Worm (Caenorhabditis elegans) whole organism, L4 larva: ENCODE measurements around the gene F47B8.3.

Experiments used
- D1046.2 ChIP-seq: fragments of 200-800 bp; sonication (Bioruptor generic); IDR thresholded peaks from 2 replicates; pipeline ENCODE4 v1.3.6; 2022; ENCODE audit warnings: missing genetic modification characterization, missing compliant biosample characterization
- T20F7.1 ChIP-seq: fragments of 200-800 bp; sonication (Bioruptor generic); optimal IDR thresholded peaks from 2 replicates; lab custom pipeline; 2018; ENCODE audit warnings: mild to moderate bottlenecking, missing genetic modification characterization, missing compliant biosample characterization
- T26A8.4 ChIP-seq: fragments of 200-800 bp; sonication (Bioruptor generic); IDR thresholded peaks from 2 replicates; pipeline ENCODE4 v1.3.6; 2022; ENCODE audit warnings: missing genetic modification characterization, missing compliant biosample characterization
- Y75B8A.6 ChIP-seq: fragments of 200-800 bp; sonication (Bioruptor generic); IDR thresholded peaks from 2 replicates; pipeline ENCODE4 v1.3.6; 2022; ENCODE audit warnings: missing genetic modification reagents, missing genetic modification characterization, missing compliant biosample characterization
- aha-1 ChIP-seq: fragments of 150-350 bp; peaks from one replicate; lab custom pipeline; 2014; ENCODE audit warnings: missing biosample characterization, missing genetic modification characterization
- aly-2 ChIP-seq: sonication (generic microtip); optimal IDR thresholded peaks from 2 replicates; lab custom pipeline; 2018; ENCODE audit warnings: missing biosample characterization, missing genetic modification characterization
- ceh-32 ChIP-seq: sonication (generic microtip); optimal IDR thresholded peaks from 2 replicates; lab custom pipeline; 2016; ENCODE audit warnings: mild to moderate bottlenecking, missing genetic modification characterization, missing compliant biosample characterization; ENCODE audit not compliant: poor library complexity
- ceh-82 ChIP-seq: sonication (generic microtip); optimal IDR thresholded peaks from 2 replicates; lab custom pipeline; 2017; ENCODE audit warnings: missing biosample characterization, missing genetic modification characterization
- ctbp-1 ChIP-seq: fragments of 200-800 bp; sonication (Bioruptor generic); IDR thresholded peaks from 2 replicates; pipeline ENCODE4 v1.3.6; 2022; ENCODE audit warnings: missing genetic modification reagents, missing genetic modification characterization, missing compliant biosample characterization
- dmd-6 ChIP-seq: fragments of 200-800 bp; sonication (Bioruptor generic); IDR thresholded peaks from 2 replicates; pipeline ENCODE4 v1.3.6; 2022; ENCODE audit warnings: missing genetic modification reagents, missing genetic modification characterization, missing compliant biosample characterization
- dmd-9 ChIP-seq: fragments of 200-800 bp; sonication (Bioruptor generic); IDR thresholded peaks from 2 replicates; pipeline ENCODE4 v1.3.6; 2022; ENCODE audit warnings: missing genetic modification reagents, missing genetic modification characterization, missing compliant biosample characterization
- dve-1 ChIP-seq: sonication (generic microtip); optimal IDR thresholded peaks from 2 replicates; lab custom pipeline; 2017; ENCODE audit warnings: antibody characterized with exemption, mild to moderate bottlenecking, missing genetic modification characterization, missing compliant biosample characterization; ENCODE audit not compliant: insufficient read depth
- egl-27 ChIP-seq: sonication (generic microtip); optimal IDR thresholded peaks from 3 replicates; lab custom pipeline; 2017; ENCODE audit warnings: missing biosample characterization, missing genetic modification reagents, missing genetic modification characterization
- fkh-10 ChIP-seq: fragments of 150-350 bp; optimal IDR thresholded peaks from 2 replicates; lab custom pipeline; 2014; ENCODE audit warnings: missing biosample characterization, missing genetic modification reagents, missing genetic modification characterization
- gei-8 ChIP-seq: fragments of 200-800 bp; sonication (Bioruptor generic); optimal IDR thresholded peaks from 2 replicates; lab custom pipeline; 2018; ENCODE audit warnings: mild to moderate bottlenecking, missing genetic modification characterization, missing compliant biosample characterization
- hlh-11 ChIP-seq: fragments of 200-800 bp; sonication (Bioruptor generic); optimal IDR thresholded peaks from 2 replicates; lab custom pipeline; 2018; ENCODE audit warnings: mild to moderate bottlenecking, missing genetic modification characterization, missing compliant biosample characterization
- hlh-30 ChIP-seq: sonication (generic microtip); optimal IDR thresholded peaks from 2 replicates; lab custom pipeline; 2017; ENCODE audit warnings: antibody characterized with exemption, mild to moderate bottlenecking, missing genetic modification characterization, missing compliant biosample characterization; ENCODE audit not compliant: insufficient read depth
- lin-1 ChIP-seq: fragments of 200-800 bp; sonication (Bioruptor generic); IDR thresholded peaks from 2 replicates; pipeline ENCODE4 v1.3.6; 2022; ENCODE audit warnings: missing genetic modification reagents, missing genetic modification characterization, missing compliant biosample characterization
- lin-13 ChIP-seq: fragments of 150-350 bp; optimal IDR thresholded peaks from 2 replicates; lab custom pipeline; 2014; ENCODE audit warnings: missing biosample characterization, missing genetic modification reagents, missing genetic modification characterization
- madf-9 ChIP-seq: fragments of 200-800 bp; sonication (Bioruptor generic); conservative IDR thresholded peaks from 2 replicates; pipeline ENCODE4 v1.3.6; 2022; ENCODE audit warnings: missing genetic modification reagents, missing genetic modification characterization, missing compliant biosample characterization
- mes-2 ChIP-seq: sonication (generic microtip); optimal IDR thresholded peaks from 2 replicates; lab custom pipeline; 2016; ENCODE audit warnings: missing genotype, mild to moderate bottlenecking, missing genetic modification characterization, missing compliant biosample characterization; ENCODE audit not compliant: poor library complexity, severe bottlenecking
- nhr-102 ChIP-seq: sonication (generic microtip); optimal IDR thresholded peaks from 2 replicates; lab custom pipeline; 2016; ENCODE audit warnings: mild to moderate bottlenecking, missing genetic modification characterization, moderate library complexity, missing compliant biosample characterization
- nhr-11 ChIP-seq: fragments of 150-350 bp; optimal IDR thresholded peaks from 2 replicates; lab custom pipeline; 2014; ENCODE audit warnings: missing biosample characterization, missing genetic modification characterization
- nhr-28 ChIP-seq: fragments of 150-350 bp; optimal IDR thresholded peaks from 2 replicates; lab custom pipeline; 2014; ENCODE audit warnings: missing biosample characterization, missing genetic modification characterization
- nhr-6 ChIP-seq: fragments of 150-350 bp; optimal IDR thresholded peaks from 2 replicates; lab custom pipeline; 2014; ENCODE audit warnings: missing biosample characterization, missing genetic modification characterization
- set-16 ChIP-seq: fragments of 200-800 bp; sonication (Bioruptor generic); IDR thresholded peaks from 2 replicates; pipeline ENCODE4 v1.3.6; 2022; ENCODE audit warnings: missing genetic modification reagents, missing genetic modification characterization, missing compliant biosample characterization
- snpc-4 ChIP-seq: fragments of 150-350 bp; optimal IDR thresholded peaks from 2 replicates; lab custom pipeline; 2014; ENCODE audit warnings: missing biosample characterization, missing genetic modification characterization
- tag-97 ChIP-seq: fragments of 200-800 bp; sonication (Bioruptor generic); IDR thresholded peaks from 2 replicates; pipeline ENCODE4 v1.3.6; 2022; ENCODE audit warnings: missing genetic modification characterization, missing compliant biosample characterization
- tra-1 ChIP-seq: fragments of 200-800 bp; sonication (Bioruptor generic); IDR thresholded peaks from 2 replicates; pipeline ENCODE4 v1.3.6; 2022; ENCODE audit warnings: missing genetic modification reagents, missing genetic modification characterization, missing compliant biosample characterization
- unc-39 ChIP-seq: sonication (generic microtip); optimal IDR thresholded peaks from 2 replicates; lab custom pipeline; 2017; ENCODE audit warnings: missing biosample characterization, missing genetic modification characterization
- unc-62 ChIP-seq, 3 experiments: fragments of 150-350 bp in 1 of 3; sonication (generic microtip); optimal IDR thresholded peaks in 2 of 3; peaks in 1 of 3; 1 replicate in 1 of 3; 2 replicates in 2 of 3; lab custom pipeline; 2014 to 2017; ENCODE audit warnings: missing biosample characterization in 3 of 3, missing genetic modification characterization in 3 of 3, missing genetic modification reagents in 3 of 3, missing genotype in 1 of 3
- ztf-11 ChIP-seq: fragments of 150-350 bp; optimal IDR thresholded peaks from 2 replicates; lab custom pipeline; 2014; ENCODE audit warnings: missing biosample characterization, missing genetic modification characterization

The F47B8.3 gene

DNA sequence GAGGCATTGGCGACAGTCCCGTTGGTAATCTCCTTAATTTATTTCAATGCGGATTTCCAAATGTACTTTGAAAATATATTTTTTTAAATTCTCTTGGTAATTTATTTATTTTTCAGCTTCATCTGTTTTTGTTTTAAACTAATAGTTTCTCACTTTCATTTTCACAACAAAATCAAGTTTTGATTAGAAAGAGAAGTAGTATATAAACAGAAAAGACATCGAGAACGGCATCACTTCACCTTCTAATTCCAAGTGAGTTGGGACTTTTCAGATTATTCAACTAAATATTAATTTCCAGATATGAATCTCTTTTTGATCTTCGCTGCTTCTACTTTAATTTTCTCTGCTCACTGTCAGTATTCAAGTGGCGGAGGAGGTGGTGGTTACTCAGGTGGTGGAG is 2.6 kb downstream of the F47B8.3 start, which contains the start of gene F47B8.14 (continued):
- TF ChIP-seq ceh-32 (tag; lab: Kevin White, UChicago) = no peak
- no peak for TF ChIP-seq nhr-6 (tag; lab: Kevin White, UChicago)
- TF ChIP-seq snpc-4 = no peak

DNA sequence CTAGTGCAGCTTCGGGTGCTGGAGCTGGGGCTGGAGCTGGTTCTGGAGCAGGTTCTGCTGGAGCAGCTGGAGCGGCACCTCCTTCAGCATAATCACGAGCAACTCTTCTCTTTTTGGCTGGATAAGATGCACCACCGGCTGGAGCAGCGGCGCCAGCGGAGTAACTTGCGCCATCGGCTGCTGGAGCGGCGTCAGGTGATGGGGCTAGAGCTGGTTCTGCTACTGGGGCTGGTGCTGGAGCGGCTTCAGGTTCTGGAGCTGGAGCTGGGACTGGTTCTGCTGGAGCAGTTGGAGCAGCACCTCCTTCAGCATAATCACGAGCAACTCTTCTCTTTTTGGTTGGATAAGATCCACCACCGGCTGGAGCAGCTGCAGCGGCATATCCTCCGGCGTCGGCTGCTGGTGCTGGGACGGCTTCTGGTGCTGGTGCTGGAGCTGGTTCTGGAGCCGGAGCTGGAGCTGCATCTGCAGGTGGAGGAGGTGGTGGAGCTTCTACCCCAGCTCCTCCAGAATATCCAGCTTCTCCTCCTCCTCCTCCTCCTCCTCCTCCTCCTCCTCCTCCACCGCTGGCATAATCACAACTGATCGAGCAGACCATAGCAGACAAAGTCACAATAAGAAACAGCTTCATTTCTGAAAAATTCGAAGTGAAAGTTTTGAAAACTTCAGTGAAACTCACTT is 3.6 kb downstream of the F47B8.3 start, which contains the start of gene F47B8.13:
Gene F47B8.13, minus strand, starts transcription at position 631 of the 681 bp plus-strand sequence.
- peak; percentile 21 for TF ChIP-seq aha-1 (tag; lab: Kevin White, UChicago)
- TF ChIP-seq tag-97 (GFP tag; lab: Robert Waterston, UW) = no peak
- TF ChIP-seq D1046.2 (GFP tag; lab: Robert Waterston, UW) = 0 out of 2 replicates have a peak, but pooled peaks have one; percentile 4
- TF ChIP-seq tra-1 (GFP tag; lab: Robert Waterston, UW) = no peak
- peak; percentile 96 for TF ChIP-seq set-16 (GFP tag; lab: Robert Waterston, UW)

- peak; percentile 29 for TF ChIP-seq nhr-11 (tag; lab: Kevin White, UChicago)
- TF ChIP-seq T20F7.1 (GFP tag; lab: Kevin White, UChicago) = no peak
Measured at ce11 chrV:14317621-14318020, 5.2 kb downstream of the F47B8.3 start.

ce11 chrV:14317204-14317603 is 5.6 kb downstream of the F47B8.3 start:
- TF ChIP-seq dmd-9 (GFP tag; lab: Robert Waterston, UW) (no peak), ctbp-1 (no peak), T26A8.4 (GFP tag; lab: Robert Waterston, UW) (no peak), hlh-30 (tag; lab: Kevin White, UChicago) (peak; percentile 47), unc-39 (tag; lab: Kevin White, UChicago) (no peak), nhr-28 (tag; lab: Kevin White, UChicago) (peak; percentile 20), aly-2 (no peak)

ce11 chrV:14316525-14316924 is 6.3 kb downstream of the F47B8.3 start, which contains the start of gene F47B8.2:
F47B8.2 (minus strand) TSS chrV:14316625.
- TF ChIP-seq mes-2 (tag; lab: Kevin White, UChicago) = no peak
- no peak for TF ChIP-seq hlh-11 (tag; lab: Kevin White, UChicago)
- TF ChIP-seq ztf-11 (tag; lab: Kevin White, UChicago) = no peak

- TF ChIP-seq Y75B8A.6 (GFP tag; lab: Robert Waterston, UW) (no peak), unc-62 (GFP tag; optimal IDR thresholded peaks at IDR 0.05 in 1 of 2; lab: Kevin White, UChicago) (peak in 1 of 2 experiments; percentile 19), unc-62 (tag; optimal IDR thresholded peaks at IDR 0.05; lab: Kevin White, UChicago) (no peak), egl-27 (no peak), gei-8 (no peak), lin-13 (GFP tag; lab: Kevin White, UChicago) (no peak)
Measured at ce11 chrV:14314236-14314635, 8.6 kb downstream of the F47B8.3 start, which contains the start of gene F47B8.1. F47B8.1 (minus strand) TSS chrV:14314336.

DNA sequence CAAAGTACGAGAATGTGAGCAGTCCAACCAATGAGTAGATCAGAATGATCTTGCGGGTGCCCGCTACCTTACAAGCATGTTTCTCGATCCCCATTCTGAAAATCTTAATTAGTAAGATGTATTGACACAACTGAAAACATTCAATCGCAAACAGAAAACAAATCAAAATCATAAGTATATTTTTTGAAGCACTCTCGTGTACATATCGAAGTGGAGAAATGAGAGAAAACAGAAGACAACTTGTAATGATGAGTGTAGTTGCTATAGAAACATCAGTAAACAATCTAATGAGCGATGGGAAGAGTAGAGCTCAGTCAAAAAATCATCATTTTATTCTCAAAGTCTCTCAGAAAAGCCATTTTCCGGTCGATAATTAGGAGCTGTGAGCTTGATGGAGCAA is 10.1 kb downstream of the F47B8.3 start, which contains the start of gene F14D7.8:
Gene F14D7.8, minus strand, starts transcription at position 101 of the 400 bp plus-strand sequence.
- TF ChIP-seq dve-1 (tag; lab: Kevin White, UChicago) (no peak), ceh-82 (tag; lab: Kevin White, UChicago) (no peak), gei-8 (no peak), madf-9 (no peak), ztf-11 (tag; lab: Kevin White, UChicago) (no peak), fkh-10 (GFP tag; lab: Kevin White, UChicago) (no peak), lin-1 (no peak), nhr-102 (tag; lab: Kevin White, UChicago) (no peak), dmd-6 (GFP tag; lab: Robert Waterston, UW) (no peak)
